Worm (Caenorhabditis elegans): ENCODE measurements around the gene C06A12.3.

ce11 chrIV:17470096-17470602, 42.6 kb downstream of the C06A12.3 start, which contains the start of gene F11E6.4:
- no peak for TF ChIP-seq W03F9.2 (tag; optimal IDR thresholded peaks at IDR 0.05)
- no peak for TF ChIP-seq dao-5 (tag; optimal IDR thresholded peaks at IDR 0.05)
- no peak for TF ChIP-seq him-1 (tag; optimal IDR thresholded peaks at IDR 0.05)

Data from whole organism, L4/young adult.